Fruit fly (Drosophila melanogaster) S2 (cell line): ENCODE data around the gene CG31463.

ENCODE experiments used
- CG8478 ChIP-seq: fragments of >200 bp; optimal IDR thresholded peaks from 2 replicates; lab custom pipeline; 2018
- CTCF ChIP-seq, 2 experiments: fragments of >200 bp; optimal IDR thresholded peaks; 2 replicates each; lab custom pipeline; 2018

The CG31463 gene

DNA sequence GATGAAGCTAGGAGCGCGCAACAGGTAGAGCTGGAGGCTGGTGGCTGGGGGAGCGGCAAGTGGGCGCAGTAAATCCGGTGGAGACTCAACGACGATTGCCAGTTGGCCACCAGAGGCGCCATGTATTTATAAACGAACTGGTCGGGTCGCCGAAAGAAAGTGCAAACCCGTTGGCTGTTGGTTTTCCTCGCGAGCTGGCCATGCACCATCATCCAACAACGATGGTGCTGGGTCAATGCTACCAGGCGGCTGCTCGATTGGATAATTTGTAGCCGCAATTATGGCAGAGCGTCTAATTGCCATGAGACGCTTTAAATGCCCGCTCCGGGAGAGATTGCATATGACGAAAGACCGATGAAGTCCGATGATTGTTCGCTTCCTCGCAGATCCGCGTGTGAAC lies 18.5 kb downstream of the CG31463 start, which contains the start of gene CG11693:
TSS of gene CG11693 (minus strand) at position 101 of the 400 bp plus-strand sequence.
- TF ChIP-seq CTCF (optimal IDR thresholded peaks at IDR 0.05; lab: Kevin White, UChicago) = no peak
- no peak for TF ChIP-seq CG8478

DNA sequence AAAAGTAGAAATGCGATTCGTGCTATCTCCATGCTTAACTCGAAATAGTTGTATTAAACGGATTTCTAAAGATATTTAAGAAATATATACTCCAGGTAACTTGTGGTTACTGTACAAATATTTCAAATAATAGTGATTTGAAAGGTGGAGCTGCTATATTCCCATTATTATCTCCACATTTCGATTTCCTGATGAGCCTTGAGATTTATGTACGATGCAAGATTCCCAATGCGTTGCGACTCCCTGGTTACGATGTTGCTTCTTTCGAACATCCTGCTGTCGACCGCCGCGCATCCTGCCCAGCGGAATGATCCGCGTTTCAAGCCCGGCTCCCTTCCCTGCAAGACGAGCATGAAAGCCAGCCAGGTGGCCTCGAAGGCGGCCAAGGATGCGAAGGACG lies 19.9 kb downstream of the CG31463 start, which contains the start of the genes CG11694 and CG11698:
TSS of gene CG11694 (minus strand) at position 101 of the 400 bp plus-strand sequence.
TSS of gene CG11698 (plus strand) at position 152 of the 400 bp plus-strand sequence.
- TF ChIP-seq CTCF (optimal IDR thresholded peaks at IDR 0.05; lab: Kevin White, UChicago) = no peak
- no peak for TF ChIP-seq CG8478

DNA sequence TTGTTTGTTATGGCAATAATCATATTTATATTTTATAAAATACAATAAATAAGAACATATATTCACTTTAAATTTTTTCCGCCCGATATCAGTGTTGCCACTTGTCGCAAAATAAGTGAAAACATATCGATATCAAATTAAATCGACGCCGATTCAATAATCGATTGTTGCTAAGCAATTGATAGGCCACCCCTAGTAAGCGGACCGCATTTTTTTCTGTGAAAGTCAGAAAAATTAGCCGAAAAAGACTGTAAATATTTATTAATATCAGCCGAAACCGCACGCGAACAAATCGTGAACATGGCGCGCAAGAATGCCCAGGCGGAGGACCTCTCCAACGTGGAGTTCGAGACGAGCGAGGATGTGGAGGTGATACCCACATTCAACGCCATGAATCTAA lies 20.9 kb downstream of the CG31463 start, which contains the start of gene CG7483:
TSS of gene CG7483 (plus strand) at position 171 of the 400 bp plus-strand sequence.
- TF ChIP-seq CG8478 = no peak
- no peak for TF ChIP-seq CTCF (optimal IDR thresholded peaks at IDR 0.05; lab: Kevin White, UChicago)

DNA sequence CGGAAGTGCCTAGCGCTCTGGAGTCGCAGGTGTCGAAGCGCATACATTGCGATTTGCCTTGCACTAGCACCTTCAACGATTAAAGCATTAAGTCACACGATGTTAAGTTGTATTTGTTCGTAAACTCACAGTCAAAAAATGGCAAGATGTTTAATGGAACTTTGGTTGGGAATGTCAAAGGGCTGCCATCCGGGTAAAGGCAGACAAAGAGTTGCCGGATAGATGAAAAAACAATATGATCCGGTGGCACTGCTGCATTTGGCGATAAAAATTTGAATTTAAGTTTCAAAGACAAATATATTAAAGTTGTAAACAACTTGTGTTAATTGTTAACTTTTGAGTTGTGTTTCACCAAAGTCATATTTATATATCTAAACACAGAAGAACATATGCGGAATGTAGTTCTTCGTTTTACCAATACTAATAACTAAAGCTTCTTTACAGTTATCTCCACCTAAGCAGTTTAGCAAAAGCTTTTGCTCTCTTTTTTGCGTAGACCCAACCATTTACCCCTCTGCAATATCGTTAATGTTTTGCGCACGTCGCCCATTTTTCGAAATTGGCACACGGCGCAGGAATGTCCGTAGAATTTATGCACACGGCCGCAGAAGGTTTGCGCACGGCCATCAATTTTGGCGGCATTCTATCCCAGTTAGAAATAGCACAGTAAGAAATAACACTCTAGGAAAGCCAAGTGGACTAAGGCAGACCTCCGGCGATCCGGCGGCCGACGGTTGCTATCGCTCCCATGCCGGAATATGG lies 24.4 kb downstream of the CG31463 start, which contains the start of gene Coq2:
TSS of gene Coq2 (minus strand) at position 200 of the 762 bp plus-strand sequence.
- TF ChIP-seq CG8478 = no peak
- TF ChIP-seq CTCF (optimal IDR thresholded peaks at IDR 0.05; lab: Kevin White, UChicago) = peak; percentile 48 to 60

DNA sequence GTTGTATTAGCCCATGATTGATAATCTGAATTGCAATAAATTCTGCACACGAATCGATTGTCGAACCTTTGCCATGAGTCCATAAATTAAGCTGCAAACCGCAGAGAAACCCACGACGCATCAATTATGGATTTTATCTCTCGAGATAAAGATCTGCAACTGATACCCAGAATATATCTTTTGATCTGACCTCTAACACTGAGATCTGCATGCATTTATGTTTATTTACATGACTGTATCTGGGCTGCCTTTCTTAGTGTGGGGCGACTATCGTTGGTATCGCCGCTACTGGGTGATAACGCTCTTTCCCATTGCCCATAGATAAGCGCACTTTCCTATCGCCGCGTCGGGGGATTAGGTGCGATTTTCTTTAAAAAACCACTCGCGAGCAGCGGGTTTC lies 25.1 kb downstream of the CG31463 start, which contains the start of gene Ctr1B:
TSS of gene Ctr1B (plus strand) at position 398 of the 400 bp plus-strand sequence.
- TF ChIP-seq CTCF (optimal IDR thresholded peaks at IDR 0.05; lab: Kevin White, UChicago) = no peak
- no peak for TF ChIP-seq CG8478

DNA sequence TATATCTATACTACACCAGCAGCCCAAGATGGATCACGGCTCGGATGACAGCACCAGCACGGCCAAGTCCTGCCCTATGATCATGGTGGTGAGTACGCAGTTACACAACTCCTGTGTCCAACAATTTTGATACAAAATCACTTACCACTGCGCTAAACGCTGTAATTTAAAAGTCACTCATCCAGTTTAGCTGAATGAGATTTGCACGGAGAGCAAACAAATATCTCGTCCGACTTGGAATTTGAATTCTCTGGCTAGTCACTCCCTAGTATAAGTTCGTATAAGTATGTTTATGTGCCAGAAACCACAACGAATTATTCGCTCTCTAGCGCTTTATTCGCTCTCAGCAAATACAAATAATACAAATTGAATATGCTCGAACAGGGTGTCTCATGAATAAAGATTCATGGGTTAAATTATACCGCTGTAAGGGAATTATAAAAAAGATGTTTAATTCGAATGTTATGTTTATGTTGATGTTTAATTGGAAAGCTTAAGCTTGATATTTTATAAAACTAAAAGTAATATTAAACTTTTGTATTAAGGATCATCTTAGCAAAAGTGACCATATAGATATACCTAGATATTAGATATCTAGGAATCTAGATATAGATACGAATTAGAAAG lies 25.7 kb downstream of the CG31463 start:
- TF ChIP-seq CG8478 (no peak), CTCF (optimal IDR thresholded peaks at IDR 0.05; lab: Kevin White, UChicago) (no peak)

DNA sequence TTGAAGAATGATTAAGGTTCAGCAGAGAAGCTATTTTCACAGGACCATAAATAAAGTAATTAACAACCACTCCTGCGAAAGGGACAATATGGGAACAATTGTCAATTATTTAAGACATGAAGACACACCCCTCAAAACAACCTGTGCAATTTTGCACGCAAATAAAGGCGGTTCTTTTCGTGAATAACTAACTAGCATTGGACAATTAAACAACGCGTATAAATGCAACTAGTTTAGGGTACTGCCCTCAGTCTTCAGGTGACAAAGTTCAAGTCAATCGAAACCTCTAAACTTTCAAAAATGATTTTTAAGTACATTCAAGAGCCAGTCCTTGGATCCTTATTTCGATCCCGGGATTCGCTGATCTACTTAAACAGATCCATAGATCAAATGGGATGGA lies 29.3 kb downstream of the CG31463 start, which contains the start of gene Or85a:
TSS of gene Or85a (plus strand) at position 301 of the 400 bp plus-strand sequence.
- TF ChIP-seq CTCF (optimal IDR thresholded peaks at IDR 0.05; lab: Kevin White, UChicago) (no peak), CG8478 (no peak)

DNA sequence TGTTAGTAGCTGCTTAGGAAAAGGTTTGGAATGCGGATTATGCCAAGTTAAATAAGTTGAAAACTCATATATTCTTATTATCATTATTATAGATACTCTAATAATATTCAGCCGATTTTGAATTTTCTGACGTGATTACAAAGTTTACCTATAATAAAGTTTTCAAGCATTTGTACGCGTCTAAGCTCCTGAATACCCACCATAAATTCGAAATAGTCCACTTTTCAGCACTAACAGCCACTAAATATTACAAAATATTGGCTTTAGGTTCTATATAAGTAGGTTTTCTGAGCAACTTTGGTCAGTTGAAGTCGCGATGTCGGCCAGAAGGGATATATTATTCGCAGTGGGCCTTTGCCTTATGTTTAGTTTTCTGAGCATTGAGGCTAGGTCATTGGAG lies 31.9 kb downstream of the CG31463 start, which contains the start of gene CG7443:
TSS of gene CG7443 (plus strand) at position 301 of the 400 bp plus-strand sequence.
- TF ChIP-seq CG8478 (no peak), CTCF (optimal IDR thresholded peaks at IDR 0.05; lab: Kevin White, UChicago) (no peak)

DNA sequence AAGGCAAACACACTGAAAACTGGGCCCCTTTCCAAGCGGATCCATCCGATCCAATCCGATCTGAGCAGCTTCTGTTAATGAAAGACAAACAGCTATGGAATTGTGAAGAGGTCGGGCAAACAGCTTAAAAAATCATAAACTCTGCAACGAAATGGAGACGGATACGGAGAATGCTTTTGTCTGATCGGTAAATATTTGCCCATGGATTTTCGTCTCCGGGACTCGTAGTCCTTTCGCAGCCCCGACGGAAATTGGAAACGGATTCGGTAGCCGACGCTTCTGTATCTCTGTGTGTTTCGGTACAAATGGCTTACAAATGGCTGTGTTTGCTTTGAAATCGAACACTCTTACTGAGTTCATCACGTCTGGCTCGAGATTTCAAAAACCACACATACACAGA lies 34.7 kb downstream of the CG31463 start:
- TF ChIP-seq CTCF (optimal IDR thresholded peaks at IDR 0.05; lab: Kevin White, UChicago) (no peak), CG8478 (no peak)

DNA sequence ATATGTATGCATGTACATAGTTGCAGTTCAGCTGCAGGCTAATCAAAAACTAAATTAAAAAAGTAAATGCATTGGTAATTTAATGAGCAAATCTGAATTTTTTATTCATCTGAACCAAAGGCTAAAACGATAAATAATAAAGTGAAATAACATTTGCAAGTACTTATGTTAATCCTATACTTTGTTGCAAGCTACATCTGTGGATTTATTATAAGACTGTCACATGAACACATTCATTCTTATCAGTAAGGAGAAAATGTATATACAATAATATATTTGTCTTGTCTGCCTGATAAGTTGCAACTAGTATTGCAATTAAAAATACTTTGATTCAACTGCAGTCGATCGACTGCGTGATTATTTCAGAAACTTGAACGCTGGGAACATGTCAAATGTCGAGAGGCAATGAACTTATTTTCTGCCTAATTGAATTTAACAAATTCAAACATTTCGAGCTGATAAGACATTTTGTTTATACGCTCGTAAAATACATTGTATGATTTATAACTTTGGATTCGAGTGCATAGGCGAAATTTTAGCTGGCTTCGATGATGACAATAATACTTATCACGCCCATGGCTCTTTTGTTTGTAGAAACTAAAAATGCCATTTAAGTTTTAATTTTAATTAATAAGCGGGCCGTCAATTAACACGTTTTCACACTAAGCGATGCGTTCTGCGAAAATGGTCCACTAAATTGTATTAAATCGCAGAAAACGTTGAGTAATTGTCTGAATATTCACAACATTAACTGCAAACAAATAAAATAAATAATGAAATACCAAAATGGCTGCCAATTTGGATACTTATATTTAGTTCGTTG lies 36.0 kb downstream of the CG31463 start:
- TF ChIP-seq CTCF (optimal IDR thresholded peaks at IDR 0.05; lab: Kevin White, UChicago) (no peak), CG8478 (no peak)

DNA sequence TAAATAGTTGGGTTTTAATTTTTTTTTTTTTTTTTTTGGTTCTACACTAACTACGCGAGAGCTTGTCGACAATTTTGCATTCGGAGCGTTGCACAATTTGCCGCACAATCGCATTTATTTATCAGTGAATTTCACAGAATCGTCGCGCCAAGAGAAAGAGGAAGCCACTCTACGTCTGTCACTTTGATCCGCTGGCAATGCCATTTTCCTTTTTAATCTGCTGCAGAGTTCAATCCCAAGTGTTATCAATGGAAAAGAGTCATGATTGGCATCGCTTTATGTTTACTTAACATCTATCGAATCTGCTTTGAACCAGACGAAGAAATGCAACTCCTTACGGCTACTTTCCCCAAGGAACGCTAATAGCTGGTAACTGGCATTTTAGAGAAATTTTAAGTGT lies 37.5 kb downstream of the CG31463 start:
- no peak for TF ChIP-seq CG8478
- TF ChIP-seq CTCF (optimal IDR thresholded peaks at IDR 0.05; lab: Kevin White, UChicago) = no peak

DNA sequence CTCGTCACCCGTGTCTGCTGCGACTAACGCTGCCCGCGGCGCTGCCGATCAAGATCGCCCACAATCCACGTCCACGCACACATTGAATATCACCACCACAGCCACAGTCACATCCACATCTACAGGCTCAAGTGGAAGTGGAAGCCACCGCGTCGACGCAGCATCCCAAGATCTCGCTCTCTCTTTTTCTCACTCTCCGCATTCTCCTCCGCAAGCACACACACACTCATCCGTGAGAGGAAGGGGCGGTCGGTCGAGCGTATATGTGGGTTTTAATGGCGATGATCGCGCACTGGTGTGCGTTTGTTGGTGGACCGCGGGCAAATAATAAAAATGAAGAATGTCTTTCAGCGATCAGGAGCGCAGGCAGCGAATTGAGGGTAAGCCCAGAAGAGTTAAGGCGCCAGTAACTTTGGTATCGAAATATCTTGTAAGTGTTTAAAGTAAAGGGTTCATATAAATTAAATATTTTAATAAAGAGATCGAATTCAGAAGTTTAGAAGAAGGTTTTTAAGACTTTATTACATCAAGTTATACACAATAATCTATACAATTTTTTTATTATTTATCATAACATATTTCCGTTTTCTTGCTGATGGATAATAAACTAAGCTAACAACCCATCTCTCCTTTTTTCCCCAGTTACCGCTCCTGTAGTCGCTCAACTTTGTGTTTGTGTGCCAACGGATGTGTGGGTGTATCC lies 41.8 kb downstream of the CG31463 start, which contains the start of gene Poxm:
TSS of gene Poxm (minus strand) at position 25 of the 703 bp plus-strand sequence.
- TF ChIP-seq CTCF (optimal IDR thresholded peaks at IDR 0.05; lab: Kevin White, UChicago) (no peak), CG8478 (no peak)

DNA sequence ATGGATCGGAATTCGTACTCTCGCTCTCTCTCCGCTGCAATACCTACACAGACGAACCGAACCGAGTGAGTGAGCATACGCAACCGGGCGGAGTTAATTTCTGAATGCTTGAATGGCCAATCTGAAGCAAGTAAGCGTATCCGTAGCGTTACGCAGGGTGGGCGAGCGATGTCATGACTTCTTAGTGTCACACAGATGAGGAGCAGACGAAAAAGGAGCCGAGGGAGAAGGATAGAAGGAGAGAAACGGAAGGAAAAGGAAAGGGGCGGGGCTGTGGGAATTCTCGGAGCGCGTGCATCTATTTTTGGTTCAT lies 42.3 kb downstream of the CG31463 start:
- no peak for TF ChIP-seq CG8478
- TF ChIP-seq CTCF (optimal IDR thresholded peaks at IDR 0.05; lab: Kevin White, UChicago) = no peak

DNA sequence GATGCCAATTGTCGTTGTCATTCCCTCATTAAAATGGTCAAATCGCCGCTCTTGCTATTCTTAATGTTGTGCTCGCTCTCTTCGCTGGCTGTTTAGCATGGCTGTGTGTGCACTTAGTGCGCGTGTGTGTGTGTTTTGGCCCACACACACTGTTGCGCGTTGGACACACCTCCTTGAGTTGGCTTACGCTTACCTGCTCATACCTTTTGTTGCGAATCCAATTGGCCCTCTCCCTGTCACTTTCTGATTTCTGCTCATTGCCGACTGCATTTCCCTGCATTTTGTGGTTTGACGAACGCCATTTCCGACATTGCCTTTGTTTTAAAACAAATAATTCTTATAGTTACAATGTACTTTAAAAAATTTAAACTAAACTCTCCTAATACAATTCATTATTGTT lies 42.8 kb downstream of the CG31463 start:
- TF ChIP-seq CG8478 (no peak), CTCF (optimal IDR thresholded peaks at IDR 0.05; lab: Kevin White, UChicago) (no peak)
